Worm (Caenorhabditis elegans): ENCODE measurements around the gene rpl-35.
A peak's percentile ranks its signal among the peaks of the same experiment; 100 is the strongest.

The rpl-35 gene

ce11 chrIII:7854494-7855184, at the start of gene rpl-35:
Gene rpl-35, plus strand, starts transcription at chrIII:7855134.
- TF ChIP-seq jun-1 (tag; optimal IDR thresholded peaks at IDR 0.05) (peak; percentile 99), lir-3 (tag; optimal IDR thresholded peaks at IDR 0.05; ENCODE audit: poor library complexity) (peak; percentile 98), mab-9 (GFP tag; IDR thresholded peaks at IDR 0.05) (peak; percentile 100), ceh-8 (GFP tag; optimal IDR thresholded peaks at IDR 0.05) (peak; percentile 100), efl-3 (GFP tag; optimal IDR thresholded peaks at IDR 0.05) (peak; percentile 98), efl-1 (optimal IDR thresholded peaks at IDR 0.05) (peak; percentile 99 to 100), efl-1 (GFP tag; optimal IDR thresholded peaks at IDR 0.05 in 1 of 2) (peak; percentile 100), ztf-11 (tag; optimal IDR thresholded peaks at IDR 0.05) (peak in 1 of 2 experiments; percentile 99), isw-1 (GFP tag; IDR thresholded peaks at IDR 0.05) (peak; percentile 100), tlp-1 (tag; optimal IDR thresholded peaks at IDR 0.05) (no peak), C34B4.2 (tag; optimal IDR thresholded peaks at IDR 0.05) (peak; percentile 98), lin-35 (GFP tag; optimal IDR thresholded peaks at IDR 0.05) (peak; percentile 100), unc-30 (tag; optimal IDR thresholded peaks at IDR 0.05) (peak; percentile 66), hlh-4 (tag; optimal IDR thresholded peaks at IDR 0.05) (peak; percentile 77), fkh-10 (GFP tag; optimal IDR thresholded peaks at IDR 0.05) (peak; percentile 99), nhr-11 (tag; optimal IDR thresholded peaks at IDR 0.05) (peak; percentile 98), ceh-90 (tag; optimal IDR thresholded peaks at IDR 0.05) (peak; percentile 79), snpc-4 (tag; optimal IDR thresholded peaks at IDR 0.05) (peak; percentile 93), egl-13 (tag; optimal IDR thresholded peaks at IDR 0.05) (peak; percentile 99), sox-4 (tag; optimal IDR thresholded peaks at IDR 0.05) (peak; percentile 98), lin-14 (GFP tag; optimal IDR thresholded peaks at IDR 0.05) (peak; percentile 100), sup-37 (GFP tag; optimal IDR thresholded peaks at IDR 0.05) (peak; percentile 99), fos-1 (tag; optimal IDR thresholded peaks at IDR 0.05) (peak; percentile 98), ztf-4 (tag; optimal IDR thresholded peaks at IDR 0.05) (peak; percentile 100), nhr-90 (tag; optimal IDR thresholded peaks at IDR 0.05; ENCODE audit: poor library complexity) (peak; percentile 100), nhr-77 (tag; optimal IDR thresholded peaks at IDR 0.05) (peak; percentile 100), mef-2 (tag; optimal IDR thresholded peaks at IDR 0.05) (peak; percentile 96), grh-1 (GFP tag; IDR thresholded peaks at IDR 0.05) (peak; percentile 100), zip-4 (GFP tag; optimal IDR thresholded peaks at IDR 0.05) (peak; percentile 98), swsn-7 (tag; optimal IDR thresholded peaks at IDR 0.05) (peak; percentile 100), nhr-20 (tag; optimal IDR thresholded peaks at IDR 0.05) (peak; percentile 100), aly-2 (tag; optimal IDR thresholded peaks at IDR 0.05) (peak; percentile 99), fkh-8 (tag; optimal IDR thresholded peaks at IDR 0.05) (peak; percentile 100), ceh-63 (GFP tag; optimal IDR thresholded peaks at IDR 0.05) (peak; percentile 98), aha-1 (tag; optimal IDR thresholded peaks at IDR 0.05) (peak; percentile 98), nhr-85 (tag) (peak; percentile 100), vab-15 (tag; optimal IDR thresholded peaks at IDR 0.05) (peak; percentile 98), nhr-47 (tag; optimal IDR thresholded peaks at IDR 0.05) (peak; percentile 100), lin-39 (tag; optimal IDR thresholded peaks at IDR 0.05) (peak; percentile 98), nhr-12 (tag; optimal IDR thresholded peaks at IDR 0.05) (peak; percentile 79), nhr-237 (tag; optimal IDR thresholded peaks at IDR 0.05) (peak; percentile 99), pag-3 (tag; optimal IDR thresholded peaks at IDR 0.05; ENCODE audit: borderline replicate concordance, insufficient read depth) (peak; percentile 53), lin-13 (GFP tag; optimal IDR thresholded peaks at IDR 0.05) (peak; percentile 100), ama-1 (optimal IDR thresholded peaks at IDR 0.05) (peak; percentile 81), lin-15B (tag; optimal IDR thresholded peaks at IDR 0.05) (peak; percentile 99), snu-23 (GFP tag; optimal IDR thresholded peaks at IDR 0.05) (peak; percentile 100), sptf-1 (tag; optimal IDR thresholded peaks at IDR 0.05) (no peak), ceh-82 (tag; optimal IDR thresholded peaks at IDR 0.05) (peak; percentile 100), ets-5 (GFP tag; IDR thresholded peaks at IDR 0.05) (peak; percentile 88; the same call in 1 of the 2 replicates), unc-62 (GFP tag; optimal IDR thresholded peaks at IDR 0.05) (peak; percentile 95), F16B12.6 (tag; optimal IDR thresholded peaks at IDR 0.05) (peak; percentile 89), dsc-1 (tag; optimal IDR thresholded peaks at IDR 0.05) (peak; percentile 100)

All from whole organism, L1 larva.